Worm (Caenorhabditis elegans): ENCODE results near the gene srb-16.

ce11 chrII:5163283-5163682, 12.6 kb upstream of the srb-16 start, which contains the start of gene srb-5:
- TF ChIP-seq F37D6.2 (tag; optimal IDR thresholded peaks at IDR 0.05) = no peak
- TF ChIP-seq zip-11 (GFP tag; IDR thresholded peaks at IDR 0.05) = no peak
- no peak for TF ChIP-seq R02D3.7 (tag; optimal IDR thresholded peaks at IDR 0.05)
- no peak for TF ChIP-seq gei-8 (GFP tag; optimal IDR thresholded peaks at IDR 0.05)
- no peak for TF ChIP-seq nhr-28 (tag; optimal IDR thresholded peaks at IDR 0.05)

Measured in whole organism, L4 larva.